Worm (Caenorhabditis elegans): ENCODE measurements around the gene F10C5.3.

The F10C5.3 gene

ce11 chrIII:434361-434941 lies 49.2 kb upstream of the F10C5.3 start, which contains the start of gene affl-2 (continued):
- peak; percentile 42 for TF ChIP-seq mxl-3 (GFP tag; optimal IDR thresholded peaks at IDR 0.05)
- TF ChIP-seq snpc-1.2 (GFP tag; IDR thresholded peaks at IDR 0.05), result no peak
- TF ChIP-seq hlh-30 (tag; optimal IDR thresholded peaks at IDR 0.05; ENCODE audit: insufficient read depth), result no peak
- TF ChIP-seq nhr-102 (tag; optimal IDR thresholded peaks at IDR 0.05), result no peak
- TF ChIP-seq php-3 (GFP tag; IDR thresholded peaks at IDR 0.05), result no peak

ce11 chrIII:437033-437432 lies 46.6 kb upstream of the F10C5.3 start:
- TF ChIP-seq gei-8 (GFP tag; optimal IDR thresholded peaks at IDR 0.05), result no peak
- TF ChIP-seq nhr-25 (tag; optimal IDR thresholded peaks at IDR 0.05; ENCODE audit: borderline replicate concordance, insufficient read depth), result no peak
- TF ChIP-seq ceh-62 (tag; optimal IDR thresholded peaks at IDR 0.05), result no peak
- TF ChIP-seq set-16 (GFP tag; IDR thresholded peaks at IDR 0.05), result peak; percentile 71

DNA sequence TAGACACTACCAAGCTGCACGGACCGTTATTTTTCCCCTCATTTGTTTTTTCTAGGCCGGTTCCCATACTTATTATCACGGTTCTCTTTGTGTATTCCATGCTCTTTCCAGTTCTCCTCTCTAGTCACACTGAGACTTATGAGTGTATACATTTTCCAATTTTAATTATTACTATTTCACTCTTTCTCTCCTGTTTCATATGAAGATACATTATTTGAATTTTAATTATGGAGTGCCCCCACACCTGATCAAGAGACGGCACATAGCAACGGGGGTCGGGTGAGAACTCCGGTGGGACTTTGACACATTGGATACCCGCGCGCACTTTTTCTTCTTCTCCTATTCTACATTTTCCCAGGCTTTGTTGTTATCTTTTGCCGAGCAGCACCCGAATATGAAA lies 43.7 kb upstream of the F10C5.3 start, which contains the start of gene affl-1:
Gene affl-1 (plus strand): TSS at position 301 of the 400 bp plus-strand sequence.
- TF ChIP-seq mxl-3 (GFP tag; optimal IDR thresholded peaks at IDR 0.05) (no peak), lin-38 (GFP tag; IDR thresholded peaks at IDR 0.05) (no peak), spr-3 (GFP tag; optimal IDR thresholded peaks at IDR 0.05) (no peak), aha-1 (tag) (no peak), daf-12 (tag; optimal IDR thresholded peaks at IDR 0.05) (no peak), mes-2 (tag; optimal IDR thresholded peaks at IDR 0.05; ENCODE audit: poor library complexity, severe bottlenecking) (no peak), php-3 (GFP tag; IDR thresholded peaks at IDR 0.05) (no peak), lir-3 (tag; optimal IDR thresholded peaks at IDR 0.05) (no peak), nhr-25 (tag; optimal IDR thresholded peaks at IDR 0.05; ENCODE audit: borderline replicate concordance, insufficient read depth) (no peak), ztf-7 (tag; optimal IDR thresholded peaks at IDR 0.05) (no peak)

DNA sequence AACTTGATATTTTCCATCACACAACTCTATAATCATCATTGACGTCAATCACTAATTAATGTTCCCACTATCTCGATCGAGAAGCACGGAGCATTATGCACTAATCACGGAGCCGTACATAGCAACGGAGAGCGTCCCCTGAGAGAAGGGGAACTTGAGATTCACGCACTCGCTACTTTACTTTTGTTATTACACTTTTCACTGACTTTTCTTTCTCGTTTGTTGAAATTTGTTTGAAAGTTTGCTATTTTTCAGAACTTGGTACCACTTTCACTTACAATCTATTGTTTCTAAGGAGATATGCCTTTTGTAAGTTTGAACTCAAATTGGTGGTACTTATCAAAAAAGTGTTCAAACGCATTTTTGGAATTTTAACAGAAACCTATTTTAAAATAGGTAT lies 39.6 kb upstream of the F10C5.3 start, which contains the start of gene Y55B1BR.8:
Gene Y55B1BR.8 (plus strand): TSS at position 301 of the 400 bp plus-strand sequence.
- TF ChIP-seq zfp-3 (GFP tag; conservative IDR thresholded peaks at IDR 0.05) (no peak), dve-1 (tag; optimal IDR thresholded peaks at IDR 0.05; ENCODE audit: insufficient read depth) (no peak)

ce11 chrIII:445515-445914 lies 38.2 kb upstream of the F10C5.3 start:
- TF ChIP-seq mxl-3 (GFP tag; optimal IDR thresholded peaks at IDR 0.05), result peak; percentile 4
- TF ChIP-seq hmg-1.1 (GFP tag; IDR thresholded peaks at IDR 0.05), result 0 out of 2 replicates have a peak, but pooled peaks have one; percentile 12

- no peak for TF ChIP-seq lin-39 (tag; optimal IDR thresholded peaks at IDR 0.05)
These were observed 36.8 kb upstream of the F10C5.3 start for ce11 chrIII:446860-447259.

DNA sequence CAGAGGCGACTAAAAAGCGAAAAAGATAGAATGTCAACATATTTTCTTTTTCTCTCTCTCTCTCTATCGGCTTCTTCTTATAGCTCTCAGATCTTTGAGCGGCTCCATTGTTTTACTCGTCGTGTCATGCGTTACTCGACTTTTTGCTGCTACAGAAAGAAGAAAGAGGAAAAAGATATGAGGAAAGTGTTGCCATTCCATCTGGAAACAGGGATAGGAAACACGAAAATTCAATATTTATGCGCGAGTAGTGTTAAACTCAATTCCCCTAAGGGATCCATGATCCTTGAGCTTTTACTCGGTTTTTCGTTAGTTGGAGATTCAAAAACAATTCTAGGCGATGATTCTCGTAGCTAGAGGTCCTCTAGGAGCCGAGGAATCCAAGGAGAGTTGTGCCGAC lies 27.9 kb upstream of the F10C5.3 start:
- TF ChIP-seq attf-4 (tag; optimal IDR thresholded peaks at IDR 0.05), result no peak
- no peak for TF ChIP-seq zag-1 (tag; optimal IDR thresholded peaks at IDR 0.05)
- TF ChIP-seq unc-39 (tag; optimal IDR thresholded peaks at IDR 0.05), result no peak
- peak in 1 of 2 experiments; percentile 58 for TF ChIP-seq unc-62 (GFP tag; optimal IDR thresholded peaks at IDR 0.05 in 1 of 2)
- no peak for TF ChIP-seq unc-62 (tag; optimal IDR thresholded peaks at IDR 0.05)

DNA sequence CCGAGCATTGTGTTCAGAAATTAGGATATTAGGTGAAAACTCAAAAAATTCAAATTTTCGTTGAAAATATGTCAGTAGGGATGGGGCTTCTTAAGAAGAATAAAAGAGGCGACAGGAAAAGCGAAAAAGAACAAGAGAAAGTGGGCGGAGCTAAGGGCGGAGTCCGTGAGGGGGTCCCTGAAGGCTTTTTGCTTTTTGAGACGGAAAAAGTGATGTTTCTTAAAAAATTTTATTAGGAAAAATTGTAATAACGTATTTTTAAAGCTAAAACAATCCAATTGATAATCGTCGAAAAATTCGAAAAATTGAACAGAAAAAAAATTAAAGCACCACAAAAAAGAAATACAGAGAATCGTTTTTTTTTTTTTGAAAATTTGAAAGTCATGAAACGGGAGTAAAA lies 20.0 kb upstream of the F10C5.3 start, which contains the start of gene Y55B1BR.6:
Gene Y55B1BR.6 (minus strand): TSS at position 101 of the 400 bp plus-strand sequence.
- TF ChIP-seq lin-29 (GFP tag; IDR thresholded peaks at IDR 0.05), result no peak
- TF ChIP-seq daf-19 (GFP tag; conservative IDR thresholded peaks at IDR 0.05), result no peak
- no peak for TF ChIP-seq T20F7.1 (GFP tag; optimal IDR thresholded peaks at IDR 0.05)
- TF ChIP-seq ztf-7 (tag; optimal IDR thresholded peaks at IDR 0.05), result no peak
- TF ChIP-seq zip-2 (tag; optimal IDR thresholded peaks at IDR 0.05), result no peak
- TF ChIP-seq lin-38 (GFP tag; IDR thresholded peaks at IDR 0.05), result no peak
- TF ChIP-seq lsy-2 (tag; optimal IDR thresholded peaks at IDR 0.05), result no peak
- no peak for TF ChIP-seq pha-4 (GFP tag; IDR thresholded peaks at IDR 0.05)
- no peak for TF ChIP-seq pha-4 (tag; optimal IDR thresholded peaks at IDR 0.05)
- no peak for TF ChIP-seq lim-7 (GFP tag; IDR thresholded peaks at IDR 0.05)
- no peak for TF ChIP-seq nhr-28 (tag; optimal IDR thresholded peaks at IDR 0.05)
- TF ChIP-seq tra-1 (GFP tag; IDR thresholded peaks at IDR 0.05), result no peak
- TF ChIP-seq nhr-6 (tag; optimal IDR thresholded peaks at IDR 0.05), result no peak
- TF ChIP-seq ZK546.5 (tag; optimal IDR thresholded peaks at IDR 0.05), result no peak
- no peak for TF ChIP-seq lin-15B (tag; optimal IDR thresholded peaks at IDR 0.05)
- no peak for TF ChIP-seq aha-1 (tag)
